Fruit fly (Drosophila melanogaster) whole organism, prepupa: ENCODE results near the gene Ir94f.

Source experiments
- CG11902 ChIP-seq: fragments of 200-800 bp; sonication (Bioruptor generic); optimal IDR thresholded peaks from 3 replicates; lab custom pipeline; 2016; ENCODE audit warnings: missing biosample characterization, missing genetic modification characterization
- CG34406 ChIP-seq: fragments of 200-800 bp; sonication (Bioruptor generic); optimal IDR thresholded peaks from 3 replicates; lab custom pipeline; 2016; ENCODE audit warnings: missing biosample characterization, missing genetic modification characterization
- CG6808 ChIP-seq: fragments of 200-800 bp; sonication (Bioruptor generic); optimal IDR thresholded peaks from 3 replicates; lab custom pipeline; 2017; ENCODE audit warnings: missing biosample characterization, missing genetic modification characterization, mild to moderate bottlenecking, moderate library complexity, missing genetic modification reagents
- Hr38 ChIP-seq: sonication (Bioruptor generic); optimal IDR thresholded peaks from 2 replicates; lab custom pipeline; 2016; ENCODE audit warnings: missing biosample characterization, missing genetic modification characterization
- Hr39 ChIP-seq: fragments of 200-800 bp; sonication (Bioruptor generic); optimal IDR thresholded peaks from 2 replicates; lab custom pipeline; 2016; ENCODE audit warnings: missing biosample characterization, missing genetic modification characterization
- OdsH ChIP-seq: fragments of 200-800 bp; sonication (Bioruptor generic); optimal IDR thresholded peaks from 3 replicates; lab custom pipeline; 2016; ENCODE audit warnings: missing biosample characterization, missing genetic modification characterization
- Sox102F ChIP-seq: fragments of 200-800 bp; sonication (Bioruptor generic); optimal IDR thresholded peaks from 2 replicates; lab custom pipeline; 2016; ENCODE audit warnings: missing biosample characterization, mild to moderate bottlenecking, missing genetic modification characterization
- fd59A ChIP-seq: fragments of 200-800 bp; sonication (Bioruptor generic); optimal IDR thresholded peaks from 2 replicates; lab custom pipeline; 2017; ENCODE audit warnings: missing biosample characterization, mild to moderate bottlenecking, missing genetic modification characterization, missing genetic modification reagents
- topi ChIP-seq: fragments of 200-800 bp; sonication (Bioruptor generic); optimal IDR thresholded peaks from 3 replicates; lab custom pipeline; 2016; ENCODE audit warnings: missing biosample characterization, missing genetic modification characterization

- TF ChIP-seq CG11902 (no peak), fd59A (GFP tag; lab: Kevin White, UChicago) (no peak), OdsH (GFP tag; lab: Kevin White, UChicago) (no peak), topi (GFP tag; lab: Kevin White, UChicago) (no peak), Sox102F (GFP tag; lab: Kevin White, UChicago) (no peak), Hr38 (GFP tag; lab: Kevin White, UChicago) (no peak), Hr39 (GFP tag; lab: Kevin White, UChicago) (no peak), CG6808 (GFP tag; lab: Kevin White, UChicago) (no peak), CG34406 (GFP tag; lab: Kevin White, UChicago) (no peak)
Measured at dm6 chr3R:23472011-23472958, 9.4 kb upstream of the Ir94f start, which contains the start of gene CG4374.
